Worm (Caenorhabditis elegans) whole organism, midembryonic: ENCODE results near the gene F14F3.5.

Experiments
- T22C8.4 ChIP-seq: fragments of 200-800 bp; sonication (Bioruptor generic); IDR thresholded peaks from 2 replicates; pipeline ENCODE4 v1.3.6; 2022; ENCODE audit warnings: missing genetic modification characterization, missing compliant biosample characterization
- flt-1 ChIP-seq: fragments of 200-800 bp; sonication (Bioruptor generic); IDR thresholded peaks from 2 replicates; pipeline ENCODE4 v1.3.6; 2022; ENCODE audit warnings: missing genetic modification characterization, missing compliant biosample characterization
- klf-2 ChIP-seq: fragments of 200-800 bp; sonication (Bioruptor generic); conservative IDR thresholded peaks from 2 replicates; pipeline ENCODE4 v1.3.6; 2022; ENCODE audit warnings: missing genetic modification reagents, missing genetic modification characterization, missing compliant biosample characterization
- med-1 ChIP-seq: sonication (generic microtip); optimal IDR thresholded peaks from 2 replicates; lab custom pipeline; 2017; ENCODE audit warnings: missing genetic modification characterization, mild to moderate bottlenecking, missing compliant biosample characterization, antibody characterized with exemption, missing genetic modification reagents; ENCODE audit not compliant: insufficient read depth
- ref-1 ChIP-seq: fragments of 200-800 bp; sonication (Bioruptor generic); conservative IDR thresholded peaks from 2 replicates; pipeline ENCODE4 v1.3.6; 2022; ENCODE audit warnings: missing genetic modification reagents, missing genetic modification characterization, missing compliant biosample characterization
- ztf-23 ChIP-seq: fragments of 200-800 bp; sonication (Bioruptor generic); IDR thresholded peaks from 2 replicates; pipeline ENCODE4 v1.3.6; 2022; ENCODE audit warnings: missing genetic modification reagents, missing genetic modification characterization, missing compliant biosample characterization
- ztf-29 ChIP-seq: fragments of 200-800 bp; sonication (Bioruptor generic); IDR thresholded peaks from 2 replicates; pipeline ENCODE4 v1.3.6; 2022; ENCODE audit warnings: missing genetic modification reagents, missing genetic modification characterization, missing compliant biosample characterization

DNA sequence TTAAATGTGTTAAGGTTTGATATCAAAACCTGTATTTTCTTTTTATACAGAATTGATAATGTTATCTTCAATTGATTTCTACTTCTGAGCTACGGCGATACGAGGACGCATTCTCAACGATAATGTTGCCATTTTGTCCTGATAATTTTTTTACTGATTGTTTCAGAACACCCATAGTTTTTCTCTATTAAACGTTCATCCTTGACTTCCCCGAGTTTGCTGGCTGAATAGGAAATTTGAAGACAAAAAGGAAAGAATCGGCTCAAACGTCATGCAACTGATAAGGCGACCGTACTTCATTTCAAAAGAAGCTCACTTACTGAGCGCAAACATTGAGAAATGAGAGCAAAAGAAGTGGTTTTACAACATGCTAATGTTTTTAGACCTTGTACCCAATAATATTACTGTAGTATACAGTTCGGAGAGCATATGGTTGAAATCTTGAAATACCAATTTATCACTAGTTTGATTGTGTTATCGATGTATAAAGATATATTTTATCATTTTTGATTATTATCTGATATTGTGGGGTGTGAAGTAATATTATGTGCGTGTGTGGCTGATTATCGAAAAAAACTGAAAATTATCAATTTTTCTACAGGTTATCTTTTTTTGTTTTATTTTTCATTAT is 49.8 kb downstream of the F14F3.5 start:
- TF ChIP-seq flt-1 (GFP tag; lab: Robert Waterston, UW) (no peak), med-1 (no peak), ztf-29 (no peak), ztf-23 (GFP tag; lab: Robert Waterston, UW) (no peak), ref-1 (GFP tag; lab: Robert Waterston, UW) (no peak), klf-2 (GFP tag; lab: Robert Waterston, UW) (no peak), T22C8.4 (no peak)
